Worm (Caenorhabditis elegans) whole organism, late embryonic: ENCODE results near the gene nspc-7.

Experiments used
- K09A11.1 ChIP-seq: sonication (generic microtip); optimal IDR thresholded peaks from 2 replicates; lab custom pipeline; 2017; ENCODE audit warnings: antibody characterized with exemption, mild to moderate bottlenecking, missing genetic modification characterization, missing compliant biosample characterization; ENCODE audit not compliant: insufficient read depth
- T23F11.4 ChIP-seq: fragments of 200-800 bp; sonication (Bioruptor generic); optimal IDR thresholded peaks from 2 replicates; lab custom pipeline; 2018; ENCODE audit warnings: mild to moderate bottlenecking, missing genetic modification characterization, missing compliant biosample characterization
- Y22D7AL.16 ChIP-seq: sonication (generic microtip); optimal IDR thresholded peaks from 2 replicates; lab custom pipeline; 2016; ENCODE audit warnings: missing genetic modification characterization, missing compliant biosample characterization
- ama-1 ChIP-seq: fragments of 150-350 bp; optimal IDR thresholded peaks from 2 replicates; lab custom pipeline; 2014
- ceh-31 ChIP-seq: sonication (generic microtip); optimal IDR thresholded peaks from 2 replicates; lab custom pipeline; 2016; ENCODE audit warnings: missing genetic modification characterization, missing compliant biosample characterization
- fkh-6 ChIP-seq: sonication (generic microtip); optimal IDR thresholded peaks from 2 replicates; lab custom pipeline; 2016; ENCODE audit warnings: missing genetic modification characterization, missing compliant biosample characterization
- hlh-30 ChIP-seq: sonication (generic microtip); optimal IDR thresholded peaks from 2 replicates; lab custom pipeline; 2017; ENCODE audit warnings: antibody characterized with exemption, missing genetic modification characterization, missing compliant biosample characterization; ENCODE audit not compliant: insufficient read depth
- hlh-6 ChIP-seq: sonication (generic microtip); optimal IDR thresholded peaks from 2 replicates; lab custom pipeline; 2016; ENCODE audit warnings: missing genotype, missing genetic modification characterization, missing compliant biosample characterization
- nhr-11 ChIP-seq: fragments of 150-350 bp; optimal IDR thresholded peaks from 2 replicates; lab custom pipeline; 2014; ENCODE audit warnings: missing biosample characterization, missing genetic modification characterization
- pha-4 ChIP-seq: fragments of 150-350 bp; optimal IDR thresholded peaks from 2 replicates; lab custom pipeline; 2018; ENCODE audit warnings: missing biosample characterization, missing genetic modification reagents, missing genetic modification characterization
- rnt-1 ChIP-seq: sonication (generic microtip); optimal IDR thresholded peaks from 2 replicates; lab custom pipeline; 2016; ENCODE audit warnings: missing genetic modification characterization, missing compliant biosample characterization
- sox-4 ChIP-seq: sonication (generic microtip); optimal IDR thresholded peaks from 2 replicates; lab custom pipeline; 2017; ENCODE audit warnings: mild to moderate bottlenecking, missing genetic modification characterization, inconsistent platforms, missing compliant biosample characterization
- tbx-2 ChIP-seq: sonication (generic microtip); optimal IDR thresholded peaks from 2 replicates; lab custom pipeline; 2016; ENCODE audit warnings: missing genetic modification characterization, missing compliant biosample characterization

DNA sequence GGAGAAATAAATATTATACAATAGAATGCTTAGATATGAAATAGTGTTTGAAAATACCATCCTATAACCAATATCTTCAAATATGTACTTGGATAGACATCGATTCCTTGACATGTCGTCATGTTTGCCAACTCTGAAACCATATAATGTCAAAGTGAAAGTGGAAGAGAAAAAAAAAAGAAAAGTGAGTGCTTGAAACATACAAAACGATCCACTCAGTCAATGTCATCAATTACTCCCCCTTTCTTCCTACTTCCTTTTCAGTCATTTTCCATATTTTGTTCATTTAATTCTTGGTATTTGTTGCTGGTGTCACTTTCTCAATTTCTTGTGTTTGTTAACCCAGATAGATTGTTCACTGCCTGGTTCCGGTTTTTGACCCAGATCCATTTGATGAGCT, 38.6 kb downstream of the nspc-7 start, which contains the start of gene F18E9.4:
- TF ChIP-seq hlh-30 (tag; lab: Kevin White, UChicago) (no peak), fkh-6 (tag; lab: Kevin White, UChicago) (no peak), tbx-2 (tag; lab: Kevin White, UChicago) (no peak), ama-1 (lab: Kevin White, UChicago) (no peak), Y22D7AL.16 (no peak), K09A11.1 (tag; lab: Kevin White, UChicago) (no peak), sox-4 (tag; lab: Kevin White, UChicago) (no peak), pha-4 (tag; lab: Kevin White, UChicago) (no peak), hlh-6 (no peak), nhr-11 (tag; lab: Kevin White, UChicago) (no peak), rnt-1 (tag; lab: Kevin White, UChicago) (no peak), ceh-31 (tag; lab: Kevin White, UChicago) (no peak), T23F11.4 (GFP tag; lab: Kevin White, UChicago) (no peak)
